Worm (Caenorhabditis elegans) whole organism, midembryonic: Measurements from ENCODE around the gene myrf-1.

ENCODE experiments used
- T22C8.4 ChIP-seq: fragments of 200-800 bp; sonication (Bioruptor generic); IDR thresholded peaks from 2 replicates; pipeline ENCODE4 v1.3.6; 2022; ENCODE audit warnings: missing genetic modification characterization, missing compliant biosample characterization
- cog-1 ChIP-seq: sonication (generic microtip); optimal IDR thresholded peaks from 2 replicates; lab custom pipeline; 2016; ENCODE audit warnings: missing genetic modification characterization, missing compliant biosample characterization
- flt-1 ChIP-seq: fragments of 200-800 bp; sonication (Bioruptor generic); IDR thresholded peaks from 2 replicates; pipeline ENCODE4 v1.3.6; 2022; ENCODE audit warnings: missing genetic modification characterization, missing compliant biosample characterization
- klf-2 ChIP-seq: fragments of 200-800 bp; sonication (Bioruptor generic); conservative IDR thresholded peaks from 2 replicates; pipeline ENCODE4 v1.3.6; 2022; ENCODE audit warnings: missing genetic modification reagents, missing genetic modification characterization, missing compliant biosample characterization
- med-1 ChIP-seq: sonication (generic microtip); optimal IDR thresholded peaks from 2 replicates; lab custom pipeline; 2017; ENCODE audit warnings: missing genetic modification characterization, mild to moderate bottlenecking, missing compliant biosample characterization, antibody characterized with exemption, missing genetic modification reagents; ENCODE audit not compliant: insufficient read depth
- ref-1 ChIP-seq: fragments of 200-800 bp; sonication (Bioruptor generic); conservative IDR thresholded peaks from 2 replicates; pipeline ENCODE4 v1.3.6; 2022; ENCODE audit warnings: missing genetic modification reagents, missing genetic modification characterization, missing compliant biosample characterization
- tab-1 ChIP-seq: fragments of 200-800 bp; sonication (Bioruptor generic); IDR thresholded peaks from 2 replicates; pipeline ENCODE4 v1.3.6; 2022; ENCODE audit warnings: missing genetic modification characterization, missing compliant biosample characterization
- ztf-23 ChIP-seq: fragments of 200-800 bp; sonication (Bioruptor generic); IDR thresholded peaks from 2 replicates; pipeline ENCODE4 v1.3.6; 2022; ENCODE audit warnings: missing genetic modification reagents, missing genetic modification characterization, missing compliant biosample characterization
- ztf-29 ChIP-seq: fragments of 200-800 bp; sonication (Bioruptor generic); IDR thresholded peaks from 2 replicates; pipeline ENCODE4 v1.3.6; 2022; ENCODE audit warnings: missing genetic modification reagents, missing genetic modification characterization, missing compliant biosample characterization

myrf-1 gene

ce11 chrII:10502491-10503063 is at the start of gene myrf-1:
Gene myrf-1, minus strand, starts transcription at chrII:10502541.
- no peak for TF ChIP-seq klf-2 (GFP tag; lab: Robert Waterston, UW)
- TF ChIP-seq T22C8.4 (GFP tag; lab: Robert Waterston, UW), result no peak
- TF ChIP-seq cog-1 (tag; lab: Kevin White, UChicago), result peak; percentile 72
- TF ChIP-seq tab-1 (GFP tag; lab: Robert Waterston, UW), result 0 out of 2 replicates have a peak, but pooled peaks have one; percentile 67
- peak; percentile 56; the same call in 1 of the 2 replicates for TF ChIP-seq ztf-23
- TF ChIP-seq ref-1, result no peak
- 0 out of 2 replicates have a peak, but pooled peaks have one; percentile 6 for TF ChIP-seq flt-1 (GFP tag; lab: Robert Waterston, UW)
- TF ChIP-seq med-1, result no peak
- no peak for TF ChIP-seq ztf-29 (GFP tag; lab: Robert Waterston, UW)

ce11 chrII:10550872-10551647 is 48.7 kb upstream of the myrf-1 start:
- no peak for TF ChIP-seq ztf-29 (GFP tag; lab: Robert Waterston, UW)

- no peak for TF ChIP-seq flt-1 (GFP tag; lab: Robert Waterston, UW)
- TF ChIP-seq ztf-29 (GFP tag; lab: Robert Waterston, UW), result no peak
- TF ChIP-seq med-1, result no peak
- TF ChIP-seq ref-1, result no peak
- no peak for TF ChIP-seq tab-1 (GFP tag; lab: Robert Waterston, UW)
- TF ChIP-seq cog-1 (tag; lab: Kevin White, UChicago), result no peak
- no peak for TF ChIP-seq klf-2 (GFP tag; lab: Robert Waterston, UW)
- TF ChIP-seq T22C8.4 (GFP tag; lab: Robert Waterston, UW), result no peak
- TF ChIP-seq ztf-23, result no peak
These were observed 47.8 kb upstream of the myrf-1 start for ce11 chrII:10550173-10550572.

ce11 chrII:10548778-10549671 is 46.7 kb upstream of the myrf-1 start:
- no peak for TF ChIP-seq klf-2 (GFP tag; lab: Robert Waterston, UW)
- no peak for TF ChIP-seq T22C8.4 (GFP tag; lab: Robert Waterston, UW)
- TF ChIP-seq ztf-23, result peak; percentile 71; the same call in 1 of the 2 replicates
- no peak for TF ChIP-seq cog-1 (tag; lab: Kevin White, UChicago)
- TF ChIP-seq ref-1, result no peak
- TF ChIP-seq ztf-29 (GFP tag; lab: Robert Waterston, UW), result peak; percentile 85
- no peak for TF ChIP-seq med-1
- TF ChIP-seq flt-1 (GFP tag; lab: Robert Waterston, UW), result peak; percentile 80
- TF ChIP-seq tab-1 (GFP tag; lab: Robert Waterston, UW), result no peak

- TF ChIP-seq flt-1 (GFP tag; lab: Robert Waterston, UW), result peak; percentile 45; the same call in 1 of the 2 replicates
- no peak for TF ChIP-seq ref-1
These were observed 45.7 kb upstream of the myrf-1 start for ce11 chrII:10547803-10548693.

ce11 chrII:10547311-10547710 is 45.0 kb upstream of the myrf-1 start:
- TF ChIP-seq ztf-29 (GFP tag; lab: Robert Waterston, UW), result no peak
- peak; percentile 61; the same call in 1 of the 2 replicates for TF ChIP-seq flt-1 (GFP tag; lab: Robert Waterston, UW)
- TF ChIP-seq ztf-23, result no peak

ce11 chrII:10546784-10547087 is 44.4 kb upstream of the myrf-1 start:
- TF ChIP-seq ref-1 (no peak), ztf-29 (GFP tag; lab: Robert Waterston, UW) (no peak)

- TF ChIP-seq flt-1 (GFP tag; lab: Robert Waterston, UW) (no peak), ztf-29 (GFP tag; lab: Robert Waterston, UW) (no peak), T22C8.4 (GFP tag; lab: Robert Waterston, UW) (no peak), med-1 (no peak), cog-1 (tag; lab: Kevin White, UChicago) (no peak), tab-1 (GFP tag; lab: Robert Waterston, UW) (no peak), klf-2 (GFP tag; lab: Robert Waterston, UW) (no peak), ref-1 (no peak), ztf-23 (no peak)
These were observed 43.8 kb upstream of the myrf-1 start for ce11 chrII:10545924-10546783.

- TF ChIP-seq ref-1 (0 out of 2 replicates have a peak, but pooled peaks have one; percentile 12), flt-1 (GFP tag; lab: Robert Waterston, UW) (peak; percentile 73), ztf-29 (GFP tag; lab: Robert Waterston, UW) (no peak)
These were observed 42.9 kb upstream of the myrf-1 start for ce11 chrII:10545213-10545612.
